Worm (Caenorhabditis elegans) whole organism, young adult: ENCODE measurements around the gene K07D4.5.

Source experiments
- B0019.2 ChIP-seq: fragments of 200-800 bp; sonication (Bioruptor generic); conservative IDR thresholded peaks from 2 replicates; pipeline ENCODE4 v1.3.6; 2022; ENCODE audit warnings: missing genetic modification reagents, missing genetic modification characterization, missing compliant biosample characterization
- C06A6.2 ChIP-seq: fragments of 200-800 bp; sonication (Bioruptor generic); conservative IDR thresholded peaks from 2 replicates; pipeline ENCODE4 v1.3.6; 2022; ENCODE audit warnings: missing genetic modification characterization, missing compliant biosample characterization
- F10E7.11 ChIP-seq: sonication (generic microtip); optimal IDR thresholded peaks from 2 replicates; lab custom pipeline; 2017; ENCODE audit warnings: mild to moderate bottlenecking, missing genetic modification characterization, moderate library complexity, missing compliant biosample characterization
- F33H1.4 ChIP-seq: fragments of 200-800 bp; sonication (Bioruptor generic); IDR thresholded peaks from 2 replicates; pipeline ENCODE4 v1.3.6; 2022; ENCODE audit warnings: missing genetic modification reagents, missing genetic modification characterization, missing compliant biosample characterization
- F49E8.2 ChIP-seq: sonication (generic microtip); optimal IDR thresholded peaks from 3 replicates; lab custom pipeline; 2017; ENCODE audit warnings: missing genetic modification characterization, mild to moderate bottlenecking, missing compliant biosample characterization, antibody characterized with exemption, moderate library complexity; ENCODE audit not compliant: insufficient read depth
- F52B5.7 ChIP-seq: sonication (generic microtip); optimal IDR thresholded peaks from 2 replicates; lab custom pipeline; 2016; ENCODE audit warnings: mild to moderate bottlenecking, missing genetic modification characterization, missing compliant biosample characterization
- K12H6.12 ChIP-seq: fragments of 200-800 bp; sonication (Bioruptor generic); optimal IDR thresholded peaks from 2 replicates; lab custom pipeline; 2018; ENCODE audit warnings: mild to moderate bottlenecking, missing genetic modification characterization, missing compliant biosample characterization
- Y53F4B.3 ChIP-seq: fragments of 200-800 bp; sonication (Bioruptor generic); IDR thresholded peaks from 2 replicates; pipeline ENCODE4 v1.3.6; 2022; ENCODE audit warnings: missing genetic modification reagents, missing genetic modification characterization, missing compliant biosample characterization
- Y56A3A.18 ChIP-seq: fragments of 200-800 bp; sonication (Bioruptor generic); IDR thresholded peaks from 2 replicates; pipeline ENCODE4 v1.3.6; 2022; ENCODE audit warnings: missing genetic modification reagents, missing genetic modification characterization, missing compliant biosample characterization
- Y79H2A.3 ChIP-seq: fragments of 200-800 bp; sonication (Bioruptor generic); conservative IDR thresholded peaks from 2 replicates; pipeline ENCODE4 v1.3.6; 2022; ENCODE audit warnings: missing genetic modification reagents, missing genetic modification characterization, missing compliant biosample characterization
- Y95B8A.8 ChIP-seq: fragments of 200-800 bp; sonication (Bioruptor generic); IDR thresholded peaks from 2 replicates; pipeline ENCODE4 v1.3.6; 2022; ENCODE audit warnings: missing genetic modification reagents, missing genetic modification characterization, missing compliant biosample characterization
- ama-1 ChIP-seq, 3 experiments: fragments of 150-350 bp in 1 of 3; sonication (generic microtip) in 2 of 3; optimal IDR thresholded peaks; 2 replicates each; lab custom pipeline; 2014 to 2018; ENCODE audit warnings: missing biosample characterization in 2 of 3, missing genetic modification characterization in 2 of 3, missing genetic modification reagents in 2 of 3
- aptf-2 ChIP-seq: fragments of 200-800 bp; sonication (Bioruptor generic); conservative IDR thresholded peaks from 2 replicates; pipeline ENCODE4 v1.3.6; 2022; ENCODE audit warnings: missing genetic modification reagents, missing genetic modification characterization, missing compliant biosample characterization
- bed-2 ChIP-seq: fragments of 200-800 bp; sonication (Bioruptor generic); IDR thresholded peaks from 2 replicates; pipeline ENCODE4 v1.3.6; 2022; ENCODE audit warnings: missing genetic modification reagents, missing genetic modification characterization, missing compliant biosample characterization
- ceh-58 ChIP-seq: fragments of 200-800 bp; sonication (Bioruptor generic); IDR thresholded peaks from 2 replicates; pipeline ENCODE4 v1.3.6; 2022; ENCODE audit warnings: missing genetic modification characterization, missing compliant biosample characterization
- ceh-79 ChIP-seq: sonication (generic microtip); optimal IDR thresholded peaks from 2 replicates; lab custom pipeline; 2017; ENCODE audit warnings: mild to moderate bottlenecking, missing genetic modification characterization, missing compliant biosample characterization
- chd-7 ChIP-seq: sonication (generic microtip); optimal IDR thresholded peaks from 2 replicates; lab custom pipeline; 2016; ENCODE audit warnings: mild to moderate bottlenecking, missing genetic modification characterization, moderate library complexity, missing compliant biosample characterization
- die-1 ChIP-seq: sonication (generic microtip); optimal IDR thresholded peaks from 2 replicates; lab custom pipeline; 2016; ENCODE audit warnings: missing genotype, mild to moderate bottlenecking, missing genetic modification characterization, missing compliant biosample characterization
- efl-1 ChIP-seq: fragments of 150-350 bp; optimal IDR thresholded peaks from 2 replicates; lab custom pipeline; 2014; ENCODE audit warnings: missing biosample characterization, missing genetic modification reagents, missing genetic modification characterization
- ets-4 ChIP-seq: fragments of 200-800 bp; sonication (Bioruptor generic); optimal IDR thresholded peaks from 2 replicates; lab custom pipeline; 2018; ENCODE audit warnings: mild to moderate bottlenecking, missing genetic modification characterization, missing compliant biosample characterization
- hmg-20 ChIP-seq: fragments of 200-800 bp; sonication (Bioruptor generic); IDR thresholded peaks from 2 replicates; pipeline ENCODE4 v1.3.6; 2022; ENCODE audit warnings: missing genetic modification reagents, missing genetic modification characterization, missing compliant biosample characterization
- hrde-1 ChIP-seq: sonication (generic microtip); optimal IDR thresholded peaks from 2 replicates; lab custom pipeline; 2016; ENCODE audit warnings: missing genetic modification characterization, mild to moderate bottlenecking, missing compliant biosample characterization, moderate library complexity, missing genotype, missing genetic modification reagents, borderline replicate concordance
- lag-1 ChIP-seq: fragments of 200-800 bp; sonication (Bioruptor generic); IDR thresholded peaks from 2 replicates; pipeline ENCODE4 v1.3.6; 2022; ENCODE audit warnings: missing genetic modification reagents, missing genetic modification characterization, missing compliant biosample characterization
- lsy-27 ChIP-seq: sonication (generic microtip); optimal IDR thresholded peaks from 2 replicates; lab custom pipeline; 2017; ENCODE audit warnings: missing genetic modification characterization, mild to moderate bottlenecking, missing compliant biosample characterization, antibody characterized with exemption, missing genotype, borderline replicate concordance; ENCODE audit not compliant: insufficient read depth
- madf-3 ChIP-seq: fragments of 200-800 bp; sonication (Bioruptor generic); IDR thresholded peaks from 2 replicates; pipeline ENCODE4 v1.3.6; 2022; ENCODE audit warnings: missing genetic modification reagents, missing genetic modification characterization, missing compliant biosample characterization
- mes-4 ChIP-seq: sonication (generic microtip); optimal IDR thresholded peaks from 2 replicates; lab custom pipeline; 2016; ENCODE audit warnings: missing genotype, missing genetic modification characterization, missing compliant biosample characterization
- nfya-2 ChIP-seq: fragments of 200-800 bp; sonication (Bioruptor generic); IDR thresholded peaks from 2 replicates; pipeline ENCODE4 v1.3.6; 2022; ENCODE audit warnings: missing genetic modification reagents, missing genetic modification characterization, missing compliant biosample characterization
- nhr-27 ChIP-seq: fragments of 200-800 bp; sonication (Bioruptor generic); optimal IDR thresholded peaks from 2 replicates; lab custom pipeline; 2018; ENCODE audit warnings: mild to moderate bottlenecking, missing genetic modification characterization, moderate library complexity, missing compliant biosample characterization
- nhr-80 ChIP-seq: sonication (generic microtip); optimal IDR thresholded peaks from 2 replicates; lab custom pipeline; 2016; ENCODE audit warnings: missing genetic modification characterization, missing compliant biosample characterization
- pbrm-1 ChIP-seq: fragments of 200-800 bp; sonication (Bioruptor generic); IDR thresholded peaks from 2 replicates; pipeline ENCODE4 v1.3.6; 2022; ENCODE audit warnings: missing genetic modification reagents, missing genetic modification characterization, missing compliant biosample characterization
- rcor-1 ChIP-seq: fragments of 200-800 bp; sonication (Bioruptor generic); IDR thresholded peaks from 2 replicates; pipeline ENCODE4 v1.3.6; 2022; ENCODE audit warnings: missing genetic modification reagents, missing genetic modification characterization, missing compliant biosample characterization
- rec-8 ChIP-seq, 2 experiments: sonication (generic microtip); optimal IDR thresholded peaks; 2 replicates each; lab custom pipeline; 2016; ENCODE audit warnings: mild to moderate bottlenecking in 2 of 2, missing genetic modification characterization in 2 of 2, missing genetic modification reagents in 2 of 2, missing genotype in 2 of 2, missing biosample characterization in 1 of 2, missing compliant biosample characterization in 1 of 2, moderate library complexity in 1 of 2
- snpc-1.3 ChIP-seq: sonication (generic microtip); optimal IDR thresholded peaks from 2 replicates; lab custom pipeline; 2017; ENCODE audit warnings: missing genetic modification characterization, mild to moderate bottlenecking, missing compliant biosample characterization, antibody characterized with exemption, moderate library complexity, missing genotype, missing genetic modification reagents; ENCODE audit not compliant: insufficient read depth
- snpc-4 ChIP-seq, 5 experiments: fragments of 150-350 bp in 1 of 5; sonication (generic microtip) in 4 of 5; optimal IDR thresholded peaks; 2 replicates each; lab custom pipeline; 2014 to 2018; ENCODE audit warnings: missing genetic modification characterization in 5 of 5, missing biosample characterization in 3 of 5, antibody characterized with exemption in 2 of 5, mild to moderate bottlenecking in 2 of 5, missing compliant biosample characterization in 2 of 5, missing genotype in 2 of 5, moderate library complexity in 2 of 5, missing genetic modification reagents in 1 of 5
- zfh-2 ChIP-seq: fragments of 200-800 bp; sonication (Bioruptor generic); conservative IDR thresholded peaks from 2 replicates; pipeline ENCODE4 v1.3.6; 2022; ENCODE audit warnings: missing genetic modification reagents, missing genetic modification characterization, missing compliant biosample characterization
- ztf-18 ChIP-seq: sonication (generic microtip); optimal IDR thresholded peaks from 2 replicates; lab custom pipeline; 2016; ENCODE audit warnings: missing genotype, mild to moderate bottlenecking, missing genetic modification characterization, missing compliant biosample characterization
- ztf-22 ChIP-seq: fragments of 200-800 bp; sonication (Bioruptor generic); optimal IDR thresholded peaks from 2 replicates; lab custom pipeline; 2018; ENCODE audit warnings: mild to moderate bottlenecking, missing genetic modification characterization, moderate library complexity, missing compliant biosample characterization
- ztf-25 ChIP-seq: fragments of 200-800 bp; sonication (Bioruptor generic); IDR thresholded peaks from 2 replicates; pipeline ENCODE4 v1.3.6; 2022; ENCODE audit warnings: missing genetic modification reagents, missing genetic modification characterization, missing compliant biosample characterization
- ztf-26 ChIP-seq: sonication (generic microtip); optimal IDR thresholded peaks from 2 replicates; lab custom pipeline; 2017; ENCODE audit warnings: missing genetic modification characterization, missing compliant biosample characterization
- ztf-28 ChIP-seq: fragments of 200-800 bp; sonication (Bioruptor generic); IDR thresholded peaks from 2 replicates; pipeline ENCODE4 v1.3.6; 2022; ENCODE audit warnings: missing genetic modification reagents, missing genetic modification characterization, missing compliant biosample characterization
- ztf-3 ChIP-seq: fragments of 200-800 bp; sonication (Bioruptor generic); optimal IDR thresholded peaks from 2 replicates; lab custom pipeline; 2018; ENCODE audit warnings: mild to moderate bottlenecking, missing genetic modification characterization, missing compliant biosample characterization
- ztf-6 ChIP-seq: fragments of 200-800 bp; sonication (Bioruptor generic); IDR thresholded peaks from 2 replicates; pipeline ENCODE4 v1.3.6; 2022; ENCODE audit warnings: missing genetic modification reagents, missing genetic modification characterization, missing compliant biosample characterization

Gene K07D4.5

DNA sequence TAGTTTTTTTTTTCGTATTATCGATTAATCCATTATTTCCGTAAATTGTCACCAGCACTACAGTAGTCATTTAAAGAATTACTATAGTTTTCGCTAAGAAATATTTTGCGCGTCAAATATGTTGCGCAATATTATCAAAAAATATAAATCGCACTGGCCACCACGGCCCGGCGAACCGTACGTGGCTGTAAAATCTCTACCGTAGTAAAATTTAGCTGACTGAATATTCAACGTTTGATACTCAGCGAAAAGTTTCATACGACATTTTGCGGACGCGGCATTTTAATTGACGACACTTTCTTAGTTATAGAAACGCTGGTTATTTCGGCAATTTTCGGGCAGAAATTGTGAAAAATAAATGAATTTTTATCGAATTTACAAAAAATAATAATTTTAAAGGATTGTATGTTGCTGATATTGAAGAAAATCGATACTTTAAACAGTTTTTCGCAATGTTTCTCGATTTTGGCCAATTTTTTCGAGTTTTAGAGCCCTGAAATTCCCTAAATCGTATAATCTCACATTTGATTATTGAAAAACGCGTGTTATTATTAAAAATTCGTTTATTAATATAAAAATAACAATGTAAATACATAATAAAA is 22.6 kb upstream of the K07D4.5 start (continued):
- TF ChIP-seq ztf-28 (GFP tag; lab: Robert Waterston, UW), result peak; percentile 97
- TF ChIP-seq, all 124 proteins: peak for 72; not testable (repeated sequence) for 52

ce11 chrII:4045396-4045795 is 20.0 kb upstream of the K07D4.5 start, which contains the start of gene K07D4.2:
K07D4.2 (minus strand) TSS chrII:4045496.
- TF ChIP-seq ztf-26 (tag; lab: Kevin White, UChicago), result no peak
- TF ChIP-seq Y56A3A.18 (GFP tag; lab: Robert Waterston, UW), result no peak

DNA sequence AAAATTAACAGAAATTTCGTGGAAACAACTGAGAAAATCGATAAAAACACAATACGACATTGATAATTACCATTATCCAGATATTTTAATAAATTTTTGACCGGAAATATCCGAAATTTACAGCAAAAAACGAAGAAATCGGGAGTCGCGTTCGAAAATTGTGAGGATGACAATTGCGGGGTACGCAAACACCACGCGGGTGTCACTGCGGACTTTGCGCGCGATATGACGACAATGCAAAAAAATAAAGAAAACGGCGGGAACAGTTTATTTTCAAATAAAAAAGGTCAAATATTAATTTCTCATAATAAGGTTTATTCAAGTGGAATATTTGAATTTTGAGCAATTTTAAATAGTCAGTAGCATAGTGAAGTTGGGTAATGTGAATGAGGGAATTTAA is 19.0 kb upstream of the K07D4.5 start, which contains the start of gene rpn-11:
Gene rpn-11 (minus strand): TSS at position 198 of the 400 bp plus-strand sequence.
- TF ChIP-seq F33H1.4 (peak; percentile 76), ztf-25 (no peak), bed-2 (GFP tag; lab: Robert Waterston, UW) (peak; percentile 10; the same call in 1 of the 2 replicates), ets-4 (GFP tag; lab: Kevin White, UChicago) (no peak), ztf-22 (no peak), efl-1 (peak; percentile 91), ceh-79 (tag; lab: Kevin White, UChicago) (no peak), ztf-18 (peak; percentile 4), nhr-80 (tag; lab: Kevin White, UChicago) (peak; percentile 12), ceh-58 (GFP tag; lab: Robert Waterston, UW) (no peak), nfya-2 (GFP tag; lab: Robert Waterston, UW) (no peak), hrde-1 (no peak), pbrm-1 (GFP tag; lab: Robert Waterston, UW) (peak; percentile 74), F10E7.11 (tag; lab: Kevin White, UChicago) (no peak), chd-7 (tag; lab: Kevin White, UChicago) (no peak), snpc-1.3 (tag; lab: Kevin White, UChicago) (peak; percentile 24), F52B5.7 (tag; lab: Kevin White, UChicago) (no peak), lag-1 (GFP tag; lab: Robert Waterston, UW) (no peak), Y79H2A.3 (GFP tag; lab: Robert Waterston, UW) (0 out of 2 replicates have a peak, but pooled peaks have one; percentile 46), die-1 (no peak), mes-4 (tag; lab: Kevin White, UChicago) (no peak), ama-1 (optimal IDR thresholded peaks at IDR 0.05; lab: Kevin White, UChicago) (no peak), ama-1 (GFP tag; optimal IDR thresholded peaks at IDR 0.05; lab: Kevin White, UChicago) (no peak), F49E8.2 (tag; lab: Kevin White, UChicago) (no peak), aptf-2 (GFP tag; lab: Robert Waterston, UW) (0 out of 2 replicates have a peak, but pooled peaks have one; percentile 38), C06A6.2 (peak; percentile 64; the same call in 1 of the 2 replicates), ztf-3 (GFP tag; lab: Kevin White, UChicago) (no peak), hmg-20 (GFP tag; lab: Robert Waterston, UW) (no peak), ztf-6 (GFP tag; lab: Robert Waterston, UW) (no peak), zfh-2 (GFP tag; lab: Robert Waterston, UW) (no peak), K12H6.12 (peak; percentile 67), nhr-27 (tag; lab: Kevin White, UChicago) (no peak), Y53F4B.3 (GFP tag; lab: Robert Waterston, UW) (no peak), snpc-4 (GFP tag; optimal IDR thresholded peaks at IDR 0.05; lab: Kevin White, UChicago) (peak; percentile 1), snpc-4 (tag; optimal IDR thresholded peaks at IDR 0.05; lab: Kevin White, UChicago) (peak in 3 of 4 experiments; percentile 43 to 68 (median 60)), madf-3 (GFP tag; lab: Robert Waterston, UW) (peak; percentile 72; the same call in 1 of the 2 replicates), lsy-27 (tag; lab: Kevin White, UChicago) (no peak), B0019.2 (GFP tag; lab: Robert Waterston, UW) (peak; percentile 65), rec-8 (tag; optimal IDR thresholded peaks at IDR 0.05; lab: Kevin White, UChicago) (no peak), Y95B8A.8 (GFP tag; lab: Robert Waterston, UW) (peak; percentile 71; the same call in 1 of the 2 replicates), rcor-1 (GFP tag; lab: Robert Waterston, UW) (peak; percentile 74; the same call in 1 of the 2 replicates)
